Fruit fly (Drosophila melanogaster): ENCODE measurements around the gene Hmgcl.

Hmgcl gene

dm6 chr2L:6950096-6950495 lies 10.1 kb upstream of the Hmgcl start, which contains the start of the genes Gas41 and SA1 (continued):
- peak; percentile 83 for TF ChIP-seq CG17328 (GFP tag; IDR thresholded peaks at IDR 0.05)
- TF ChIP-seq Camta (GFP tag; optimal IDR thresholded peaks at IDR 0.05): no peak
- no peak for TF ChIP-seq Sox100B (GFP tag; optimal IDR thresholded peaks at IDR 0.05)
- TF ChIP-seq Max (GFP tag; optimal IDR thresholded peaks at IDR 0.05): no peak
- no peak for TF ChIP-seq CG11247 (GFP tag; IDR thresholded peaks at IDR 0.05)
- peak; percentile 67 for TF ChIP-seq kay (GFP tag; optimal IDR thresholded peaks at IDR 0.05)
- no peak for TF ChIP-seq Stat92E (GFP tag; optimal IDR thresholded peaks at IDR 0.05)
- TF ChIP-seq Ets97D (GFP tag; optimal IDR thresholded peaks at IDR 0.05): peak; percentile 66
- peak; percentile 92 for TF ChIP-seq CG18262 (tag; optimal IDR thresholded peaks at IDR 0.05)
- TF ChIP-seq zen2 (GFP tag; IDR thresholded peaks at IDR 0.05; ENCODE audit: partially characterized antibody): peak; percentile 67; the same call in 1 of the 3 replicates
- TF ChIP-seq Abd-B (GFP tag; optimal IDR thresholded peaks at IDR 0.05): no peak
- no peak for TF ChIP-seq sisA (GFP tag; IDR thresholded peaks at IDR 0.05)
- TF ChIP-seq CG3407 (GFP tag; optimal IDR thresholded peaks at IDR 0.05): peak; percentile 81
- TF ChIP-seq Hmr (GFP tag; optimal IDR thresholded peaks at IDR 0.05): peak; percentile 92
- TF ChIP-seq wdn (GFP tag; IDR thresholded peaks at IDR 0.05): no peak
- no peak for TF ChIP-seq CG11504 (tag; optimal IDR thresholded peaks at IDR 0.05)
- TF ChIP-seq CG1602 (GFP tag; optimal IDR thresholded peaks at IDR 0.05): peak; percentile 92
- 0 out of 2 replicates have a peak, but pooled peaks have one; percentile 24 for TF ChIP-seq CG10321 (GFP tag; IDR thresholded peaks at IDR 0.05)
- peak; percentile 69 for TF ChIP-seq hb (GFP tag; IDR thresholded peaks at IDR 0.05; ENCODE audit: partially characterized antibody)
- TF ChIP-seq MESR4 (GFP tag; optimal IDR thresholded peaks at IDR 0.05): peak; percentile 38
- TF ChIP-seq unpg (GFP tag; optimal IDR thresholded peaks at IDR 0.05): no peak
- no peak for TF ChIP-seq H2.0 (GFP tag; IDR thresholded peaks at IDR 0.05)
- TF ChIP-seq pum (GFP tag; optimal IDR thresholded peaks at IDR 0.05): peak; percentile 67
- peak; percentile 85 for TF ChIP-seq CG3281 (GFP tag; optimal IDR thresholded peaks at IDR 0.05)
- TF ChIP-seq tio (GFP tag; optimal IDR thresholded peaks at IDR 0.05): no peak
- TF ChIP-seq kah (GFP tag; optimal IDR thresholded peaks at IDR 0.05): peak; percentile 54
- TF ChIP-seq CG9932 (GFP tag; IDR thresholded peaks at IDR 0.05): peak; percentile 95
- no peak; the same call in 1 of the 2 replicates for TF ChIP-seq CG31441 (GFP tag; IDR thresholded peaks at IDR 0.05)
- TF ChIP-seq ato (GFP tag; IDR thresholded peaks at IDR 0.05; ENCODE audit: partially characterized antibody): peak; percentile 57; the same call in 1 of the 2 replicates
- no peak for TF ChIP-seq CG10565 (GFP tag; optimal IDR thresholded peaks at IDR 0.05)
- TF ChIP-seq CG8478 (optimal IDR thresholded peaks at IDR 0.05): no peak
- TF ChIP-seq CHES-1-like (GFP tag; optimal IDR thresholded peaks at IDR 0.05): peak; percentile 72
- TF ChIP-seq Jarid2 (GFP tag; optimal IDR thresholded peaks at IDR 0.05): no peak
- peak; percentile 98 for TF ChIP-seq CG12391 (tag; optimal IDR thresholded peaks at IDR 0.05)
- TF ChIP-seq onecut (GFP tag; IDR thresholded peaks at IDR 0.05): no peak
- no peak for TF ChIP-seq CG4282 (GFP tag; optimal IDR thresholded peaks at IDR 0.05)
- peak; percentile 12 for TF ChIP-seq psq (GFP tag; optimal IDR thresholded peaks at IDR 0.05)
- TF ChIP-seq CG6272 (GFP tag; IDR thresholded peaks at IDR 0.05): peak; percentile 96
- peak; percentile 89 for TF ChIP-seq sens (GFP tag)
- TF ChIP-seq sna (GFP tag; IDR thresholded peaks at IDR 0.05; ENCODE audit: partially characterized antibody): peak; percentile 78
- TF ChIP-seq CG11695 (GFP tag; IDR thresholded peaks at IDR 0.05): peak; percentile 50; the same call in 2 of the 3 replicates
- TF ChIP-seq Pdp1 (GFP tag; optimal IDR thresholded peaks at IDR 0.05): peak in 1 of 2 experiments; percentile 56
- no peak for TF ChIP-seq ems (GFP tag; optimal IDR thresholded peaks at IDR 0.05)
- TF ChIP-seq br (optimal IDR thresholded peaks at IDR 0.05): no peak
- no peak for TF ChIP-seq sim (GFP tag; IDR thresholded peaks at IDR 0.05)
- peak; percentile 94 for TF ChIP-seq PHDP (tag; optimal IDR thresholded peaks at IDR 0.05)
- no peak for TF ChIP-seq p53 (GFP tag; optimal IDR thresholded peaks at IDR 0.05)
- TF ChIP-seq CG16815 (GFP tag; optimal IDR thresholded peaks at IDR 0.05): peak; percentile 13
- TF ChIP-seq Dbx (GFP tag; IDR thresholded peaks at IDR 0.05): no peak
- TF ChIP-seq CG11398 (GFP tag; optimal IDR thresholded peaks at IDR 0.05): no peak
- TF ChIP-seq gro (GFP tag; optimal IDR thresholded peaks at IDR 0.05): peak; percentile 41
- TF ChIP-seq CG7928 (GFP tag; optimal IDR thresholded peaks at IDR 0.05): peak; percentile 97
